Worm (Caenorhabditis elegans): ENCODE results near the gene acl-8.

- TF ChIP-seq vab-15 (tag; optimal IDR thresholded peaks at IDR 0.05): no peak
- no peak for TF ChIP-seq efl-1 (optimal IDR thresholded peaks at IDR 0.05)
- TF ChIP-seq efl-1 (GFP tag; optimal IDR thresholded peaks at IDR 0.05 in 1 of 2): no peak
- no peak for TF ChIP-seq dsc-1 (tag; optimal IDR thresholded peaks at IDR 0.05)
- TF ChIP-seq lsy-2 (tag; optimal IDR thresholded peaks at IDR 0.05): no peak
- TF ChIP-seq unc-62 (GFP tag; optimal IDR thresholded peaks at IDR 0.05): no peak
- TF ChIP-seq ceh-8 (GFP tag; optimal IDR thresholded peaks at IDR 0.05): no peak
- no peak for TF ChIP-seq skn-1 (tag; optimal IDR thresholded peaks at IDR 0.05)
- no peak for TF ChIP-seq nhr-11 (tag; optimal IDR thresholded peaks at IDR 0.05)
- TF ChIP-seq egl-27 (tag; optimal IDR thresholded peaks at IDR 0.05): no peak
These were observed 48.2 kb downstream of the acl-8 start, which contains the start of gene W01A11.1 for ce11 chrV:6498903-6499302.
